Fruit fly (Drosophila melanogaster) whole organism, embryonic: ENCODE measurements around the gene CG43731.

ENCODE experiments used
- CG31388 ChIP-seq: fragments of 200-800 bp; sonication (Bioruptor generic); optimal IDR thresholded peaks from 2 replicates; lab custom pipeline; 2016; ENCODE audit warnings: missing biosample characterization, missing genetic modification characterization
- Jarid2 ChIP-seq: fragments of 200-800 bp; sonication (Bioruptor generic); optimal IDR thresholded peaks from 3 replicates; lab custom pipeline; 2017; ENCODE audit warnings: mild to moderate bottlenecking, missing biosample characterization, missing genetic modification reagents, missing genetic modification characterization
- Meics ChIP-seq: fragments of 200-800 bp; sonication (Bioruptor generic); optimal IDR thresholded peaks from 2 replicates; lab custom pipeline; 2017; ENCODE audit warnings: missing biosample characterization, mild to moderate bottlenecking, missing genetic modification characterization
- ind ChIP-seq: fragments of 200-800 bp; sonication (Bioruptor generic); optimal IDR thresholded peaks from 3 replicates; lab custom pipeline; 2016; ENCODE audit warnings: missing biosample characterization, missing genetic modification characterization
- inv ChIP-seq: fragments of 200-800 bp; sonication (Bioruptor generic); IDR thresholded peaks from 2 replicates; pipeline ENCODE4 v1.3.6; 2022; ENCODE audit warnings: missing biosample characterization, missing genetic modification characterization; ENCODE audit not compliant: partially characterized antibody
- onecut ChIP-seq: fragments of 200-800 bp; sonication (Bioruptor generic); IDR thresholded peaks from 2 replicates; pipeline ENCODE4 v1.3.6; 2022; ENCODE audit warnings: missing biosample characterization, missing genetic modification characterization
- pnt ChIP-seq: fragments of 200-800 bp; sonication (Bioruptor generic); optimal IDR thresholded peaks from 3 replicates; lab custom pipeline; 2016; ENCODE audit warnings: missing biosample characterization, missing genetic modification characterization
- usp ChIP-seq: fragments of >200 bp; optimal IDR thresholded peaks from 2 replicates; lab custom pipeline; 2017; ENCODE audit warnings: missing biosample characterization, missing genetic modification characterization

DNA sequence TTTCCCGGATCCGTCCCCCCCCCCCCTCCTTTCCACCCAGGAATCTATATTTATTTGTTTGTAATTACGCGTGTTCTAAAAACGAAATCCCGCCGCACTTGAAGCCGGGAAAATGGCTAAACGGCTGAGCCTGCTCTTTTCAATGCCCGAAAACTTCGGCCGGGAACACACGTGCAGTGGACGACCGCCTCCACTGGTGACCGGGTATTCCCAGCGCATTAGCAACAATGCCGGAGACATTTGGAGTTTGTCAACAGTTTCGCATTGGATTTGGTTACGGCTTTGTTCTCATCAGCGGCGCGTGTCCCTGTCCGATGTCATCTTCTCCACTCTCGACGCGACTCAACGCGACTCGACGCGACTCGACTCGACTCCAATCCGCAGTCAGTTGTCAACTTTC is 2.5 kb downstream of the CG43731 start:
- TF ChIP-seq Meics (GFP tag; lab: Kevin White, UChicago) (no peak), pnt (GFP tag; lab: Kevin White, UChicago) (no peak), onecut (GFP tag; lab: Robert Waterston, UW) (no peak), CG31388 (no peak), Jarid2 (GFP tag; lab: Kevin White, UChicago) (no peak), usp (GFP tag; lab: Kevin White, UChicago) (no peak), ind (GFP tag; lab: Kevin White, UChicago) (no peak), inv (GFP tag; lab: Robert Waterston, UW) (no peak)
